Fruit fly (Drosophila melanogaster): Measurements from ENCODE around the gene CG33500.

Gene CG33500

DNA sequence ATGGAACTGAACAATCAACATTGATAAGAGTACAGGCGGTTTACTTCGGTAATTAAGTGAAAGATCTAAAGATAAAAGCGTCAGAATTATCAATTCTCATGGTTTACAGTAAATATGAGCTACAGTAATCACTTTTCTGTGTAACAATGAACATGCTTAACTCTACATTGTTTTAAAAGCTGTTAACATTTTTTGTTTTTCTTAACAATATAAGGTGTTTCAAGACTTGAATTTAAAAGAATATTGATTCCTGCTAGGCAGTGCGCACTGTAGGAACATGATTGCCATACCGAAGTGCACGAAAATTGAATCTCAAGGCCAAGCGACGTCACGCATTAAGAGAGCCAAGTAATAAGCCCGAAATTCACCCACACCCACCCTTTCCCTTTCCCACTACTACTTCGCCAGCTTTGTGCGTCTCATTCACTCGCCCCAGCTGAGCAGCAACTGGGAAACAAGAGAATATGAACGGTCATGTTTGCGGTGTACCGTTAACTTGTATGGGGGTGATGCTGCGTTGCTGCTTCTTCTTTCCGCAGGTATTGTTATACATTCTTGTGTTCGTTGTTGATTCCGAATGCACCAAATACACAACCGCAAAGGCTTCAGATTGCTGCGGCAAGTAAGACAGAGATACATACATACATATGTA lies 17.1 kb upstream of the CG33500 start (continued):
- TF ChIP-seq CG34422 (GFP tag; IDR thresholded peaks at IDR 0.05) (peak; percentile 71; the same call in 2 of the 3 replicates), Ptx1 (GFP tag; IDR thresholded peaks at IDR 0.05) (peak; percentile 72), Ravus (GFP tag; IDR thresholded peaks at IDR 0.05) (no peak; the same call in 1 of the 2 replicates), pnt (GFP tag; optimal IDR thresholded peaks at IDR 0.05) (peak; percentile 17), CG17385 (GFP tag; optimal IDR thresholded peaks at IDR 0.05) (peak; percentile 64), grau (tag; optimal IDR thresholded peaks at IDR 0.05) (peak; percentile 96), sob (GFP tag; IDR thresholded peaks at IDR 0.05) (peak; percentile 80), CG3407 (GFP tag; optimal IDR thresholded peaks at IDR 0.05) (no peak), CG11456 (GFP tag; IDR thresholded peaks at IDR 0.05) (no peak; the same call in 2 of the 3 replicates), CG4404 (GFP tag; IDR thresholded peaks at IDR 0.05) (no peak; the same call in 1 of the 2 replicates), HHEX (GFP tag; optimal IDR thresholded peaks at IDR 0.05) (peak; percentile 48), CG12659 (GFP tag; optimal IDR thresholded peaks at IDR 0.05) (peak; percentile 64), CG5953 (GFP tag; IDR thresholded peaks at IDR 0.05) (0 out of 2 replicates have a peak, but pooled peaks have one; percentile 33), ems (GFP tag; optimal IDR thresholded peaks at IDR 0.05) (peak; percentile 28), CG32767 (GFP tag; IDR thresholded peaks at IDR 0.05) (peak; percentile 49; the same call in 1 of the 2 replicates), unc-4 (GFP tag; IDR thresholded peaks at IDR 0.05; ENCODE audit: partially characterized antibody) (no peak), gce (GFP tag; IDR thresholded peaks at IDR 0.05) (no peak), HmgZ (tag; optimal IDR thresholded peaks at IDR 0.05) (peak; percentile 60), CG6854 (GFP tag; optimal IDR thresholded peaks at IDR 0.05) (no peak), kay (GFP tag; optimal IDR thresholded peaks at IDR 0.05) (no peak), slp2 (GFP tag; optimal IDR thresholded peaks at IDR 0.05) (peak; percentile 44), inv (GFP tag; IDR thresholded peaks at IDR 0.05; ENCODE audit: partially characterized antibody) (no peak), CG14860 (GFP tag; IDR thresholded peaks at IDR 0.05; ENCODE audit: partially characterized antibody) (no peak), pita (GFP tag; optimal IDR thresholded peaks at IDR 0.05) (no peak), Hr78 (GFP tag; optimal IDR thresholded peaks at IDR 0.05) (peak in 1 of 2 experiments; percentile 13), CG12942 (GFP tag; optimal IDR thresholded peaks at IDR 0.05) (peak; percentile 29), Deaf1 (tag; optimal IDR thresholded peaks at IDR 0.05) (peak; percentile 25), CG1792 (GFP tag; optimal IDR thresholded peaks at IDR 0.05) (peak; percentile 17), CG10979 (tag; optimal IDR thresholded peaks at IDR 0.05) (peak; percentile 49), onecut (GFP tag; IDR thresholded peaks at IDR 0.05) (peak; percentile 42; the same call in 1 of the 2 replicates), CG15011 (GFP tag; optimal IDR thresholded peaks at IDR 0.05) (no peak), Sry-β (GFP tag; optimal IDR thresholded peaks at IDR 0.05) (no peak), H15 (GFP tag; IDR thresholded peaks at IDR 0.05) (peak; percentile 68; the same call in 2 of the 3 replicates), CG31441 (GFP tag; IDR thresholded peaks at IDR 0.05) (peak; percentile 43; the same call in 1 of the 2 replicates), croc (GFP tag; conservative IDR thresholded peaks at IDR 0.05) (peak; percentile 43; the same call in 2 of the 3 replicates), CG9797 (GFP tag; optimal IDR thresholded peaks at IDR 0.05) (no peak), NC2β (GFP tag; optimal IDR thresholded peaks at IDR 0.05) (no peak), Ada2b (GFP tag; IDR thresholded peaks at IDR 0.05) (peak; percentile 73), ab (GFP tag; optimal IDR thresholded peaks at IDR 0.05) (no peak), otp (GFP tag; IDR thresholded peaks at IDR 0.05) (peak; percentile 55; the same call in 1 of the 3 replicates), nerfin-1 (tag; optimal IDR thresholded peaks at IDR 0.05) (peak; percentile 33), slou (GFP tag; optimal IDR thresholded peaks at IDR 0.05) (no peak), Bteb2 (GFP tag; optimal IDR thresholded peaks at IDR 0.05) (peak; percentile 52), CG17802 (tag; optimal IDR thresholded peaks at IDR 0.05) (no peak), br (optimal IDR thresholded peaks at IDR 0.05) (no peak), ftz-f1 (GFP tag; optimal IDR thresholded peaks at IDR 0.05) (peak; percentile 39), Sry-δ (GFP tag; optimal IDR thresholded peaks at IDR 0.05) (peak; percentile 25), CG13424 (tag; optimal IDR thresholded peaks at IDR 0.05) (peak; percentile 68), CG3847 (GFP tag; IDR thresholded peaks at IDR 0.05) (peak; percentile 64), Side (GFP tag; optimal IDR thresholded peaks at IDR 0.05) (peak; percentile 49)

All from whole organism, embryonic.